Worm (Caenorhabditis elegans) whole organism, young adult: ENCODE measurements around the gene B0507.8.

Experiments
- B0035.1 ChIP-seq: sonication (generic microtip); optimal IDR thresholded peaks from 2 replicates; lab custom pipeline; 2016; ENCODE audit warnings: missing genetic modification characterization, mild to moderate bottlenecking, missing compliant biosample characterization, missing genotype, missing genetic modification reagents
- C17E4.6 ChIP-seq: fragments of 200-800 bp; sonication (Bioruptor generic); IDR thresholded peaks from 2 replicates; pipeline ENCODE4 v1.3.6; 2022; ENCODE audit warnings: missing genetic modification reagents, missing genetic modification characterization, missing compliant biosample characterization
- D2030.7 ChIP-seq: fragments of 200-800 bp; sonication (Bioruptor generic); IDR thresholded peaks from 2 replicates; pipeline ENCODE4 v1.3.6; 2022; ENCODE audit warnings: missing genetic modification reagents, missing genetic modification characterization, missing compliant biosample characterization
- Y53F4B.3 ChIP-seq: fragments of 200-800 bp; sonication (Bioruptor generic); IDR thresholded peaks from 2 replicates; pipeline ENCODE4 v1.3.6; 2022; ENCODE audit warnings: missing genetic modification reagents, missing genetic modification characterization, missing compliant biosample characterization
- Y67H2A.10 ChIP-seq: fragments of 200-800 bp; sonication (Bioruptor generic); conservative IDR thresholded peaks from 2 replicates; pipeline ENCODE4 v1.3.6; 2022; ENCODE audit warnings: missing genetic modification reagents, missing genetic modification characterization, missing compliant biosample characterization
- ZK185.1 ChIP-seq: sonication (generic microtip); optimal IDR thresholded peaks from 2 replicates; lab custom pipeline; 2016; ENCODE audit warnings: mild to moderate bottlenecking, missing genetic modification characterization, missing compliant biosample characterization; ENCODE audit not compliant: poor library complexity, severe bottlenecking
- atf-7 ChIP-seq: sonication (generic microtip); optimal IDR thresholded peaks from 2 replicates; lab custom pipeline; 2017; ENCODE audit warnings: mild to moderate bottlenecking, missing genetic modification characterization, missing compliant biosample characterization
- attf-3 ChIP-seq: fragments of 200-800 bp; sonication (Bioruptor generic); conservative IDR thresholded peaks from 2 replicates; pipeline ENCODE4 v1.3.6; 2022; ENCODE audit warnings: missing genetic modification reagents, missing genetic modification characterization, missing compliant biosample characterization
- attf-6 ChIP-seq: fragments of 200-800 bp; sonication (Bioruptor generic); IDR thresholded peaks from 2 replicates; pipeline ENCODE4 v1.3.6; 2022; ENCODE audit warnings: missing genetic modification reagents, missing genetic modification characterization, missing compliant biosample characterization
- ccch-3 ChIP-seq: fragments of 200-800 bp; sonication (Bioruptor generic); optimal IDR thresholded peaks from 2 replicates; lab custom pipeline; 2018; ENCODE audit warnings: mild to moderate bottlenecking, missing genetic modification characterization, missing compliant biosample characterization
- cebp-1 ChIP-seq, 2 experiments: fragments of 200-800 bp in 1 of 2; sonication (Bioruptor generic) in 1 of 2; sonication (generic microtip) in 1 of 2; IDR thresholded peaks in 1 of 2; optimal IDR thresholded peaks in 1 of 2; 2 replicates each; pipeline versions ENCODE4 v1.3.6 to Lab custom; 2017 to 2022; ENCODE audit warnings: missing compliant biosample characterization in 2 of 2, missing genetic modification characterization in 2 of 2, mild to moderate bottlenecking in 1 of 2, missing genetic modification reagents in 1 of 2, moderate library complexity in 1 of 2
- cebp-2 ChIP-seq: fragments of 200-800 bp; sonication (Bioruptor generic); IDR thresholded peaks from 2 replicates; pipeline ENCODE4 v1.3.6; 2022; ENCODE audit warnings: missing genetic modification characterization, missing compliant biosample characterization
- ceh-40 ChIP-seq: fragments of 200-800 bp; sonication (Bioruptor generic); IDR thresholded peaks from 2 replicates; pipeline ENCODE4 v1.3.6; 2022; ENCODE audit warnings: missing genetic modification characterization, missing compliant biosample characterization
- ceh-91 ChIP-seq: fragments of 200-800 bp; sonication (Bioruptor generic); IDR thresholded peaks from 2 replicates; pipeline ENCODE4 v1.3.6; 2022; ENCODE audit warnings: missing genetic modification reagents, missing genetic modification characterization, missing compliant biosample characterization
- chd-7 ChIP-seq: sonication (generic microtip); optimal IDR thresholded peaks from 2 replicates; lab custom pipeline; 2016; ENCODE audit warnings: mild to moderate bottlenecking, missing genetic modification characterization, moderate library complexity, missing compliant biosample characterization
- fkh-3 ChIP-seq: sonication (generic microtip); optimal IDR thresholded peaks from 2 replicates; lab custom pipeline; 2016; ENCODE audit warnings: mild to moderate bottlenecking, missing genetic modification characterization, missing compliant biosample characterization
- hlh-26 ChIP-seq: fragments of 200-800 bp; sonication (Bioruptor generic); conservative IDR thresholded peaks from 2 replicates; pipeline ENCODE4 v1.3.6; 2022; ENCODE audit warnings: missing genetic modification reagents, missing genetic modification characterization, missing compliant biosample characterization
- let-526 ChIP-seq: fragments of 200-800 bp; sonication (Bioruptor generic); IDR thresholded peaks from 2 replicates; pipeline ENCODE4 v1.3.6; 2022; ENCODE audit warnings: missing genetic modification reagents, missing genetic modification characterization, missing compliant biosample characterization
- let-607 ChIP-seq, 2 experiments: fragments of 200-800 bp in 1 of 2; sonication (Bioruptor generic) in 1 of 2; sonication (generic microtip) in 1 of 2; optimal IDR thresholded peaks; 2 replicates each; lab custom pipeline; 2016 to 2018; ENCODE audit warnings: mild to moderate bottlenecking in 2 of 2, missing compliant biosample characterization in 2 of 2, missing genetic modification characterization in 2 of 2, moderate library complexity in 2 of 2, missing genotype in 1 of 2
- lin-26 ChIP-seq: fragments of 200-800 bp; sonication (Bioruptor generic); IDR thresholded peaks from 2 replicates; pipeline ENCODE4 v1.3.6; 2022; ENCODE audit warnings: missing genetic modification reagents, missing genetic modification characterization, missing compliant biosample characterization
- lin-35 ChIP-seq, 3 experiments: fragments of 150-350 bp in 2 of 3; sonication (generic microtip) in 1 of 3; optimal IDR thresholded peaks; 2 replicates each; lab custom pipeline; 2014 to 2018; ENCODE audit warnings: missing biosample characterization in 3 of 3, missing genetic modification characterization in 3 of 3, missing genetic modification reagents in 3 of 3
- lin-54 ChIP-seq: fragments of 200-800 bp; sonication (Bioruptor generic); optimal IDR thresholded peaks from 2 replicates; lab custom pipeline; 2018; ENCODE audit warnings: mild to moderate bottlenecking, missing genetic modification characterization, missing compliant biosample characterization
- mes-4 ChIP-seq: sonication (generic microtip); optimal IDR thresholded peaks from 2 replicates; lab custom pipeline; 2016; ENCODE audit warnings: missing genotype, missing genetic modification characterization, missing compliant biosample characterization
- nfya-1 ChIP-seq: sonication (generic microtip); optimal IDR thresholded peaks from 2 replicates; lab custom pipeline; 2017; ENCODE audit warnings: antibody characterized with exemption, missing compliant biosample characterization, missing genetic modification characterization, borderline replicate concordance; ENCODE audit not compliant: insufficient read depth
- nhr-120 ChIP-seq: fragments of 200-800 bp; sonication (Bioruptor generic); IDR thresholded peaks from 2 replicates; pipeline ENCODE4 v1.3.6; 2022; ENCODE audit warnings: missing genetic modification characterization, missing compliant biosample characterization
- nhr-179 ChIP-seq: sonication (generic microtip); optimal IDR thresholded peaks from 2 replicates; lab custom pipeline; 2016; ENCODE audit warnings: mild to moderate bottlenecking, missing genetic modification characterization, missing compliant biosample characterization
- rpc-1 ChIP-seq, 2 experiments: fragments of 150-350 bp in 1 of 2; sonication (generic microtip) in 1 of 2; optimal IDR thresholded peaks; 2 replicates each; lab custom pipeline; 2014 to 2018; ENCODE audit warnings: missing biosample characterization in 1 of 2, missing genetic modification characterization in 1 of 2, missing genetic modification reagents in 1 of 2, missing genotype in 1 of 2
- sdz-38 ChIP-seq: sonication (generic microtip); optimal IDR thresholded peaks from 2 replicates; lab custom pipeline; 2016; ENCODE audit warnings: missing genotype, missing genetic modification characterization, missing compliant biosample characterization
- sea-2 ChIP-seq: fragments of 200-800 bp; sonication (Bioruptor generic); IDR thresholded peaks from 2 replicates; pipeline ENCODE4 v1.3.6; 2022; ENCODE audit warnings: missing genetic modification characterization, missing compliant biosample characterization
- snpc-1.3 ChIP-seq: sonication (generic microtip); optimal IDR thresholded peaks from 2 replicates; lab custom pipeline; 2017; ENCODE audit warnings: missing genetic modification characterization, mild to moderate bottlenecking, missing compliant biosample characterization, antibody characterized with exemption, moderate library complexity, missing genotype, missing genetic modification reagents; ENCODE audit not compliant: insufficient read depth
- snpc-4 ChIP-seq, 5 experiments: fragments of 150-350 bp in 1 of 5; sonication (generic microtip) in 4 of 5; optimal IDR thresholded peaks; 2 replicates each; lab custom pipeline; 2014 to 2018; ENCODE audit warnings: missing genetic modification characterization in 5 of 5, missing biosample characterization in 3 of 5, antibody characterized with exemption in 2 of 5, mild to moderate bottlenecking in 2 of 5, missing compliant biosample characterization in 2 of 5, missing genotype in 2 of 5, moderate library complexity in 2 of 5, missing genetic modification reagents in 1 of 5
- sptf-2 ChIP-seq: fragments of 200-800 bp; sonication (Bioruptor generic); optimal IDR thresholded peaks from 2 replicates; lab custom pipeline; 2018; ENCODE audit warnings: mild to moderate bottlenecking, missing genetic modification characterization, missing compliant biosample characterization
- tbp1 ChIP-seq: fragments of 200-800 bp; sonication (Bioruptor generic); optimal IDR thresholded peaks from 2 replicates; lab custom pipeline; 2018; ENCODE audit warnings: mild to moderate bottlenecking, missing genetic modification characterization, missing compliant biosample characterization
- ztf-18 ChIP-seq: sonication (generic microtip); optimal IDR thresholded peaks from 2 replicates; lab custom pipeline; 2016; ENCODE audit warnings: missing genotype, mild to moderate bottlenecking, missing genetic modification characterization, missing compliant biosample characterization
- ztf-22 ChIP-seq: fragments of 200-800 bp; sonication (Bioruptor generic); optimal IDR thresholded peaks from 2 replicates; lab custom pipeline; 2018; ENCODE audit warnings: mild to moderate bottlenecking, missing genetic modification characterization, moderate library complexity, missing compliant biosample characterization
- ztf-26 ChIP-seq: sonication (generic microtip); optimal IDR thresholded peaks from 2 replicates; lab custom pipeline; 2017; ENCODE audit warnings: missing genetic modification characterization, missing compliant biosample characterization

Gene B0507.8

ce11 chrV:8767041-8767440 is 4.3 kb upstream of the B0507.8 start:
- TF ChIP-seq attf-6 (GFP tag; lab: Robert Waterston, UW), result no peak

- TF ChIP-seq Y67H2A.10 (GFP tag; lab: Robert Waterston, UW) (no peak), ztf-18 (tag; lab: Kevin White, UChicago) (no peak), Y53F4B.3 (GFP tag; lab: Robert Waterston, UW) (no peak)
Measured at ce11 chrV:8765938-8766337, 3.2 kb upstream of the B0507.8 start, which contains the start of gene B0507.9. Gene B0507.9 (minus strand): TSS chrV:8766038.

ce11 chrV:8760416-8760815 is 2.3 kb downstream of the B0507.8 start, which contains the start of gene ddn-1:
Gene ddn-1 (minus strand): TSS chrV:8760516.
- no peak for TF ChIP-seq cebp-1 (GFP tag; IDR thresholded peaks at IDR 0.05; lab: Robert Waterston, UW)
- no peak for TF ChIP-seq cebp-1 (tag; optimal IDR thresholded peaks at IDR 0.05; lab: Kevin White, UChicago)
- no peak for TF ChIP-seq lin-54 (GFP tag; lab: Kevin White, UChicago)
- TF ChIP-seq ceh-91, result no peak
- TF ChIP-seq atf-7, result no peak
- TF ChIP-seq cebp-2 (GFP tag; lab: Robert Waterston, UW), result no peak
- no peak for TF ChIP-seq lin-26 (GFP tag; lab: Robert Waterston, UW)
- no peak for TF ChIP-seq nhr-179 (tag; lab: Kevin White, UChicago)
- TF ChIP-seq let-607 (tag; optimal IDR thresholded peaks at IDR 0.05; lab: Kevin White, UChicago), result no peak
- TF ChIP-seq rpc-1 (optimal IDR thresholded peaks at IDR 0.05; lab: Kevin White, UChicago), result no peak
- TF ChIP-seq rpc-1 (tag; optimal IDR thresholded peaks at IDR 0.05; lab: Kevin White, UChicago), result no peak
- TF ChIP-seq snpc-4 (GFP tag; optimal IDR thresholded peaks at IDR 0.05; lab: Kevin White, UChicago), result no peak
- no peak for TF ChIP-seq snpc-4 (tag; optimal IDR thresholded peaks at IDR 0.05; lab: Kevin White, UChicago)
- TF ChIP-seq nfya-1, result no peak
- TF ChIP-seq lin-35 (GFP tag; optimal IDR thresholded peaks at IDR 0.05; lab: Kevin White, UChicago), result no peak
- TF ChIP-seq B0035.1 (tag; lab: Kevin White, UChicago), result no peak
- no peak for TF ChIP-seq ZK185.1
- no peak for TF ChIP-seq hlh-26 (GFP tag; lab: Robert Waterston, UW)
- TF ChIP-seq fkh-3, result no peak
- TF ChIP-seq chd-7 (tag; lab: Kevin White, UChicago), result no peak
- no peak for TF ChIP-seq D2030.7 (GFP tag; lab: Robert Waterston, UW)

DNA sequence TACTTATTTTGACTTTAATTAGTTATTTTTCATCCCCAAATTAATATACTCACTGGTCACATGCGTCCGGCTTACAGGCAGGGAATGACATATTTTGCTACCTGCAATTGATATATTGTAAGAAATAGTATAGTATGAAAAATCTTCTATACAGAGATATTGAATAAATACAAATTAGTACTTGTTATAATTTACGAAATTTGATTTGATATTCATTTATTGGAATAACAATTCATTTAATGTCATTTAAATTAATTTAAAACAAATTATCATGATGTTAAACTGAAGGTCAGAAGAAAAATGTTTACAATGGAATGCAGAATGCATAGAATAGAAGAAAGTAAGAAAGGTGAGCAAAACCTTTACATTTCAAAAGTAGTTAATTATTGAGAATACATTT is 4.1 kb downstream of the B0507.8 start, which contains the start of gene B0507.7:
TSS of gene B0507.7 (minus strand) at position 101 of the 400 bp plus-strand sequence.
- no peak for TF ChIP-seq tbp1 (GFP tag; lab: Kevin White, UChicago)
- no peak for TF ChIP-seq ztf-22 (GFP tag; lab: Kevin White, UChicago)
- TF ChIP-seq ZK185.1, result no peak
- no peak for TF ChIP-seq nhr-120 (GFP tag; lab: Robert Waterston, UW)
- TF ChIP-seq attf-3 (GFP tag; lab: Robert Waterston, UW), result no peak
- no peak for TF ChIP-seq ccch-3 (GFP tag; lab: Kevin White, UChicago)
- no peak for TF ChIP-seq sptf-2 (GFP tag; lab: Kevin White, UChicago)
- no peak for TF ChIP-seq sdz-38 (tag; lab: Kevin White, UChicago)
- no peak for TF ChIP-seq snpc-1.3 (tag; lab: Kevin White, UChicago)
- no peak for TF ChIP-seq sea-2 (GFP tag; lab: Robert Waterston, UW)
- TF ChIP-seq let-526 (GFP tag; lab: Robert Waterston, UW), result no peak
- no peak for TF ChIP-seq ztf-26 (tag; lab: Kevin White, UChicago)
- TF ChIP-seq ceh-40 (GFP tag; lab: Robert Waterston, UW), result no peak
- no peak for TF ChIP-seq mes-4 (tag; lab: Kevin White, UChicago)
- TF ChIP-seq C17E4.6 (GFP tag; lab: Robert Waterston, UW), result no peak
